Fruit fly (Drosophila melanogaster) whole organism, prepupa: ENCODE results near the gene Rbm13.

Experiments used
- Blimp-1 ChIP-seq: fragments of 200-800 bp; sonication (Bioruptor generic); optimal IDR thresholded peaks from 3 replicates; lab custom pipeline; 2017; ENCODE audit warnings: missing biosample characterization, missing genetic modification characterization, mild to moderate bottlenecking, moderate library complexity, missing genetic modification reagents
- CG10631 ChIP-seq: fragments of 200-800 bp; sonication (Bioruptor generic); optimal IDR thresholded peaks from 2 replicates; lab custom pipeline; 2016; ENCODE audit warnings: missing biosample characterization, missing genetic modification characterization
- CG10669 ChIP-seq: fragments of 200-800 bp; sonication (Bioruptor generic); optimal IDR thresholded peaks from 3 replicates; lab custom pipeline; 2018; ENCODE audit warnings: missing biosample characterization, mild to moderate bottlenecking, missing genetic modification characterization, moderate library complexity
- CG11294 ChIP-seq: fragments of 200-800 bp; sonication (Bioruptor generic); IDR thresholded peaks from 2 replicates; pipeline ENCODE4 v1.3.6; 2022; ENCODE audit warnings: missing biosample characterization, missing genetic modification characterization
- CG11762 ChIP-seq: fragments of 200-800 bp; sonication (Bioruptor generic); optimal IDR thresholded peaks from 3 replicates; lab custom pipeline; 2016; ENCODE audit warnings: missing biosample characterization, missing genetic modification characterization; ENCODE audit not compliant: insufficient read depth
- CG11902 ChIP-seq: fragments of 200-800 bp; sonication (Bioruptor generic); optimal IDR thresholded peaks from 3 replicates; lab custom pipeline; 2016; ENCODE audit warnings: missing biosample characterization, missing genetic modification characterization
- CG15336 ChIP-seq: fragments of 200-800 bp; sonication (Bioruptor generic); IDR thresholded peaks from 2 replicates; pipeline ENCODE4 v1.3.6; 2022; ENCODE audit warnings: missing biosample characterization, missing genetic modification characterization
- CG16779 ChIP-seq: fragments of 200-800 bp; sonication (Bioruptor generic); optimal IDR thresholded peaks from 3 replicates; lab custom pipeline; 2017; ENCODE audit warnings: missing biosample characterization, mild to moderate bottlenecking, missing genetic modification characterization
- CG3032 ChIP-seq: fragments of 200-800 bp; optimal IDR thresholded peaks from 2 replicates; lab custom pipeline; 2019; ENCODE audit warnings: missing biosample characterization, mild to moderate bottlenecking, missing genetic modification characterization, moderate library complexity
- CG32006 ChIP-seq: fragments of 200-800 bp; sonication (Bioruptor generic); optimal IDR thresholded peaks from 3 replicates; lab custom pipeline; 2017; ENCODE audit warnings: missing biosample characterization, mild to moderate bottlenecking, missing genetic modification characterization
- CG34406 ChIP-seq: fragments of 200-800 bp; sonication (Bioruptor generic); optimal IDR thresholded peaks from 3 replicates; lab custom pipeline; 2016; ENCODE audit warnings: missing biosample characterization, missing genetic modification characterization
- CG3919 ChIP-seq: fragments of 200-800 bp; sonication (Bioruptor generic); optimal IDR thresholded peaks from 3 replicates; lab custom pipeline; 2016; ENCODE audit warnings: missing biosample characterization, missing genetic modification characterization
- CG4318 ChIP-seq: fragments of 200-800 bp; sonication (Bioruptor generic); optimal IDR thresholded peaks from 3 replicates; lab custom pipeline; 2017; ENCODE audit warnings: missing biosample characterization, mild to moderate bottlenecking, missing genetic modification characterization
- CG6163 ChIP-seq: fragments of 200-800 bp; sonication (Bioruptor generic); IDR thresholded peaks from 3 replicates; pipeline ENCODE4 v1.3.6; 2022; ENCODE audit warnings: missing biosample characterization, missing genetic modification characterization
- CG6276 ChIP-seq: fragments of 200-800 bp; sonication (Bioruptor generic); optimal IDR thresholded peaks from 2 replicates; lab custom pipeline; 2017; ENCODE audit warnings: missing biosample characterization, mild to moderate bottlenecking, missing genetic modification characterization
- CG6792 ChIP-seq: fragments of 200-800 bp; sonication (Bioruptor generic); optimal IDR thresholded peaks from 3 replicates; lab custom pipeline; 2016; ENCODE audit warnings: missing biosample characterization, missing genetic modification characterization
- CG6854 ChIP-seq: fragments of 200-800 bp; sonication (Bioruptor generic); optimal IDR thresholded peaks from 2 replicates; lab custom pipeline; 2017; ENCODE audit warnings: missing biosample characterization, mild to moderate bottlenecking, missing genetic modification characterization
- CG7368 ChIP-seq: fragments of 200-800 bp; sonication (Bioruptor generic); optimal IDR thresholded peaks from 3 replicates; lab custom pipeline; 2016; ENCODE audit warnings: missing biosample characterization, missing genetic modification characterization
- CG8119 ChIP-seq: fragments of 200-800 bp; sonication (Bioruptor generic); IDR thresholded peaks from 3 replicates; pipeline ENCODE4 v1.3.6; 2022; ENCODE audit warnings: missing biosample characterization, missing genetic modification characterization
- CG8319 ChIP-seq: fragments of 200-800 bp; sonication (Bioruptor generic); optimal IDR thresholded peaks from 3 replicates; lab custom pipeline; 2016; ENCODE audit warnings: missing biosample characterization, missing genetic modification characterization
- CG8632 ChIP-seq: fragments of 200-800 bp; sonication (Bioruptor generic); optimal IDR thresholded peaks from 3 replicates; lab custom pipeline; 2016; ENCODE audit warnings: missing biosample characterization, missing genetic modification characterization
- CG9139 ChIP-seq: fragments of 200-800 bp; sonication (Bioruptor generic); optimal IDR thresholded peaks from 3 replicates; lab custom pipeline; 2017; ENCODE audit warnings: missing biosample characterization, mild to moderate bottlenecking, missing genetic modification characterization
- Eip75B ChIP-seq: fragments of 200-800 bp; sonication (Bioruptor generic); optimal IDR thresholded peaks from 3 replicates; lab custom pipeline; 2016; ENCODE audit warnings: missing biosample characterization, missing genetic modification characterization
- Eip78C ChIP-seq: fragments of 200-800 bp; sonication (Bioruptor generic); peaks from one replicate; lab custom pipeline; 2016; ENCODE audit warnings: missing biosample characterization, missing genetic modification characterization
- Eip93F ChIP-seq: fragments of 200-800 bp; sonication (Bioruptor generic); optimal IDR thresholded peaks from 2 replicates; lab custom pipeline; 2016; ENCODE audit warnings: missing biosample characterization, mild to moderate bottlenecking, missing genetic modification characterization
- Ets21C ChIP-seq: fragments of 200-800 bp; sonication (Bioruptor generic); optimal IDR thresholded peaks from 3 replicates; lab custom pipeline; 2016; ENCODE audit warnings: missing biosample characterization, missing genetic modification characterization
- Ets96B ChIP-seq: fragments of 200-800 bp; optimal IDR thresholded peaks from 2 replicates; lab custom pipeline; 2019; ENCODE audit warnings: missing biosample characterization, mild to moderate bottlenecking, missing genetic modification characterization, moderate library complexity
- Gug ChIP-seq: fragments of 200-800 bp; sonication (Bioruptor generic); IDR thresholded peaks from 2 replicates; pipeline ENCODE4 v1.3.6; 2022; ENCODE audit warnings: missing biosample characterization, missing genetic modification characterization
- Hr38 ChIP-seq: sonication (Bioruptor generic); optimal IDR thresholded peaks from 2 replicates; lab custom pipeline; 2016; ENCODE audit warnings: missing biosample characterization, missing genetic modification characterization
- Hr4 ChIP-seq: fragments of 200-800 bp; sonication (Bioruptor generic); optimal IDR thresholded peaks from 3 replicates; lab custom pipeline; 2016; ENCODE audit warnings: missing biosample characterization, missing genetic modification characterization
- Lpt ChIP-seq: fragments of 200-800 bp; sonication (Bioruptor generic); optimal IDR thresholded peaks from 3 replicates; lab custom pipeline; 2016; ENCODE audit warnings: missing biosample characterization, missing genetic modification characterization
- Met ChIP-seq: fragments of 200-800 bp; sonication (Bioruptor generic); optimal IDR thresholded peaks from 3 replicates; lab custom pipeline; 2016; ENCODE audit warnings: missing biosample characterization, missing genetic modification characterization
- OdsH ChIP-seq: fragments of 200-800 bp; sonication (Bioruptor generic); optimal IDR thresholded peaks from 3 replicates; lab custom pipeline; 2016; ENCODE audit warnings: missing biosample characterization, missing genetic modification characterization
- Smox ChIP-seq: fragments of 200-800 bp; sonication (Bioruptor generic); optimal IDR thresholded peaks from 3 replicates; lab custom pipeline; 2016; ENCODE audit warnings: missing biosample characterization, missing genetic modification characterization
- Sox14 ChIP-seq: fragments of 200-800 bp; sonication (Bioruptor generic); optimal IDR thresholded peaks from 3 replicates; lab custom pipeline; 2016; ENCODE audit warnings: missing biosample characterization, missing genetic modification characterization
- Sox15 ChIP-seq: fragments of 200-800 bp; sonication (Bioruptor generic); optimal IDR thresholded peaks from 3 replicates; lab custom pipeline; 2016; ENCODE audit warnings: missing biosample characterization, missing genetic modification characterization
- achi ChIP-seq: fragments of 200-800 bp; sonication (Bioruptor generic); optimal IDR thresholded peaks from 3 replicates; lab custom pipeline; 2016; ENCODE audit warnings: missing biosample characterization, missing genetic modification characterization
- acj6 ChIP-seq: fragments of 200-800 bp; sonication (Bioruptor generic); optimal IDR thresholded peaks from 3 replicates; lab custom pipeline; 2016; ENCODE audit warnings: missing biosample characterization, missing genetic modification characterization
- cyc ChIP-seq: fragments of 200-800 bp; sonication (Bioruptor generic); optimal IDR thresholded peaks from 3 replicates; lab custom pipeline; 2016; ENCODE audit warnings: missing biosample characterization, missing genetic modification characterization
- dac ChIP-seq: fragments of 200-800 bp; sonication (Bioruptor generic); optimal IDR thresholded peaks from 2 replicates; lab custom pipeline; 2017; ENCODE audit warnings: missing biosample characterization, mild to moderate bottlenecking, missing genetic modification characterization
- eg ChIP-seq: fragments of 200-800 bp; sonication (Bioruptor generic); IDR thresholded peaks from 3 replicates; pipeline ENCODE4 v1.3.6; 2022; ENCODE audit warnings: missing biosample characterization, missing genetic modification characterization
- esn ChIP-seq: fragments of 200-800 bp; sonication (Bioruptor generic); optimal IDR thresholded peaks from 2 replicates; lab custom pipeline; 2016; ENCODE audit warnings: missing biosample characterization, mild to moderate bottlenecking, missing genetic modification characterization, moderate library complexity
- fd59A ChIP-seq: fragments of 200-800 bp; sonication (Bioruptor generic); optimal IDR thresholded peaks from 2 replicates; lab custom pipeline; 2017; ENCODE audit warnings: missing biosample characterization, mild to moderate bottlenecking, missing genetic modification characterization, missing genetic modification reagents
- fd85E ChIP-seq: fragments of 200-800 bp; sonication (Bioruptor generic); optimal IDR thresholded peaks from 3 replicates; lab custom pipeline; 2016; ENCODE audit warnings: missing biosample characterization, missing genetic modification characterization
- fkh ChIP-seq: fragments of 200-800 bp; sonication (Bioruptor generic); optimal IDR thresholded peaks from 3 replicates; lab custom pipeline; 2017; ENCODE audit warnings: missing biosample characterization, mild to moderate bottlenecking, missing genetic modification characterization, moderate library complexity
- pdm3 ChIP-seq: fragments of 200-800 bp; sonication (Bioruptor generic); optimal IDR thresholded peaks from 3 replicates; lab custom pipeline; 2016; ENCODE audit warnings: missing biosample characterization, missing genetic modification characterization
- salr ChIP-seq, 2 experiments: fragments of 200-800 bp; sonication (Bioruptor generic); optimal IDR thresholded peaks; 3 replicates each; lab custom pipeline; 2016 to 2018; ENCODE audit warnings: missing biosample characterization in 2 of 2, missing genetic modification characterization in 2 of 2, mild to moderate bottlenecking in 1 of 2
- spab ChIP-seq: fragments of 200-800 bp; sonication (Bioruptor generic); optimal IDR thresholded peaks from 2 replicates; lab custom pipeline; 2017; ENCODE audit warnings: missing biosample characterization, mild to moderate bottlenecking, missing genetic modification characterization, missing genetic modification reagents
- ss ChIP-seq, 2 experiments: fragments of 200-800 bp; sonication (Bioruptor generic); optimal IDR thresholded peaks; 2 replicates in 1 of 2; 3 replicates in 1 of 2; lab custom pipeline; 2017 to 2018; ENCODE audit warnings: mild to moderate bottlenecking in 2 of 2, missing biosample characterization in 2 of 2, missing genetic modification characterization in 2 of 2, moderate library complexity in 1 of 2
- svp ChIP-seq: fragments of 200-800 bp; sonication (Bioruptor generic); peaks from one replicate; lab custom pipeline; 2016; ENCODE audit warnings: missing biosample characterization, missing genetic modification characterization
- topi ChIP-seq: fragments of 200-800 bp; sonication (Bioruptor generic); optimal IDR thresholded peaks from 3 replicates; lab custom pipeline; 2016; ENCODE audit warnings: missing biosample characterization, missing genetic modification characterization
- vri ChIP-seq: fragments of 200-800 bp; sonication (Bioruptor generic); optimal IDR thresholded peaks from 3 replicates; lab custom pipeline; 2016; ENCODE audit warnings: missing biosample characterization, mild to moderate bottlenecking, missing genetic modification characterization

Rbm13 gene

dm6 chrX:8878967-8879554, 22.4 kb upstream of the Rbm13 start:
- TF ChIP-seq svp (GFP tag; lab: Kevin White, UChicago) = no peak
- TF ChIP-seq CG15336 (GFP tag; lab: Robert Waterston, UW) = peak; percentile 88
- no peak for TF ChIP-seq Blimp-1 (GFP tag; lab: Kevin White, UChicago)
- TF ChIP-seq CG11762 (GFP tag; lab: Kevin White, UChicago) = no peak
- TF ChIP-seq Eip93F (GFP tag; lab: Kevin White, UChicago) = no peak
- peak; percentile 53 for TF ChIP-seq Ets96B (tag; lab: Kevin White, UChicago)
- peak; percentile 63 for TF ChIP-seq Lpt
- TF ChIP-seq Smox (GFP tag; lab: Kevin White, UChicago) = no peak
- peak; percentile 90 for TF ChIP-seq eg
- TF ChIP-seq CG4318 (GFP tag; lab: Kevin White, UChicago) = peak; percentile 55
- TF ChIP-seq Gug (GFP tag; lab: Robert Waterston, UW) = peak; percentile 70
- TF ChIP-seq Hr38 (GFP tag; lab: Kevin White, UChicago) = no peak
- TF ChIP-seq topi (GFP tag; lab: Kevin White, UChicago) = peak; percentile 8
- peak in 1 of 2 experiments; percentile 34 for TF ChIP-seq salr (GFP tag; optimal IDR thresholded peaks at IDR 0.05; lab: Kevin White, UChicago)
- TF ChIP-seq CG8319 (GFP tag; lab: Kevin White, UChicago) = no peak
- TF ChIP-seq fkh (GFP tag; lab: Kevin White, UChicago) = peak; percentile 43
- TF ChIP-seq fd85E (GFP tag; lab: Kevin White, UChicago) = no peak
- peak; percentile 48 for TF ChIP-seq Hr4 (GFP tag; lab: Kevin White, UChicago)
- TF ChIP-seq CG3919 (GFP tag; lab: Kevin White, UChicago) = peak; percentile 58
- peak; percentile 45 for TF ChIP-seq CG34406
- peak; percentile 85 for TF ChIP-seq CG6163 (GFP tag; lab: Robert Waterston, UW)
- TF ChIP-seq ss (GFP tag; optimal IDR thresholded peaks at IDR 0.05; lab: Kevin White, UChicago) = peak in 1 of 2 experiments; percentile 0
- no peak for TF ChIP-seq Sox15 (GFP tag; lab: Kevin White, UChicago)
- peak; percentile 0 for TF ChIP-seq Eip75B (GFP tag; lab: Kevin White, UChicago)
- peak; percentile 19 for TF ChIP-seq spab (GFP tag; lab: Kevin White, UChicago)
- TF ChIP-seq CG11294 = peak; percentile 66
- TF ChIP-seq CG3032 (tag; lab: Kevin White, UChicago) = peak; percentile 30
- peak; percentile 30 for TF ChIP-seq esn (GFP tag; lab: Kevin White, UChicago)
- TF ChIP-seq CG6276 = peak; percentile 75
- no peak for TF ChIP-seq CG16779 (tag; lab: Kevin White, UChicago)
- TF ChIP-seq achi = peak; percentile 60
- peak; percentile 11 for TF ChIP-seq Sox14 (GFP tag; lab: Kevin White, UChicago)
- TF ChIP-seq CG7368 (GFP tag; lab: Kevin White, UChicago) = peak; percentile 40
- TF ChIP-seq dac = no peak
- peak; percentile 37 for TF ChIP-seq CG8632 (GFP tag; lab: Kevin White, UChicago)
- TF ChIP-seq Met (GFP tag; lab: Kevin White, UChicago) = peak; percentile 14
- TF ChIP-seq acj6 = peak; percentile 47
- TF ChIP-seq CG32006 = peak; percentile 80
- no peak for TF ChIP-seq fd59A (GFP tag; lab: Kevin White, UChicago)
- TF ChIP-seq CG10631 (GFP tag; lab: Kevin White, UChicago) = peak; percentile 47
- TF ChIP-seq CG9139 = no peak
- TF ChIP-seq CG6792 (GFP tag; lab: Kevin White, UChicago) = peak; percentile 33
- peak; percentile 60 for TF ChIP-seq OdsH (GFP tag; lab: Kevin White, UChicago)
- TF ChIP-seq CG10669 (GFP tag; lab: Kevin White, UChicago) = peak; percentile 38
- TF ChIP-seq vri (GFP tag; lab: Kevin White, UChicago) = peak; percentile 8
- TF ChIP-seq cyc = no peak
- no peak for TF ChIP-seq Ets21C (GFP tag; lab: Kevin White, UChicago)
- TF ChIP-seq CG11902 = no peak
- TF ChIP-seq CG6854 (GFP tag; lab: Kevin White, UChicago) = no peak
- peak; percentile 82 for TF ChIP-seq Eip78C (GFP tag; lab: Kevin White, UChicago)
- peak; percentile 47 for TF ChIP-seq pdm3
- peak; percentile 86 for TF ChIP-seq CG8119 (GFP tag; lab: Robert Waterston, UW)
